Fruit fly (Drosophila melanogaster): ENCODE measurements around the gene Usp12-46.

Gene Usp12-46

DNA sequence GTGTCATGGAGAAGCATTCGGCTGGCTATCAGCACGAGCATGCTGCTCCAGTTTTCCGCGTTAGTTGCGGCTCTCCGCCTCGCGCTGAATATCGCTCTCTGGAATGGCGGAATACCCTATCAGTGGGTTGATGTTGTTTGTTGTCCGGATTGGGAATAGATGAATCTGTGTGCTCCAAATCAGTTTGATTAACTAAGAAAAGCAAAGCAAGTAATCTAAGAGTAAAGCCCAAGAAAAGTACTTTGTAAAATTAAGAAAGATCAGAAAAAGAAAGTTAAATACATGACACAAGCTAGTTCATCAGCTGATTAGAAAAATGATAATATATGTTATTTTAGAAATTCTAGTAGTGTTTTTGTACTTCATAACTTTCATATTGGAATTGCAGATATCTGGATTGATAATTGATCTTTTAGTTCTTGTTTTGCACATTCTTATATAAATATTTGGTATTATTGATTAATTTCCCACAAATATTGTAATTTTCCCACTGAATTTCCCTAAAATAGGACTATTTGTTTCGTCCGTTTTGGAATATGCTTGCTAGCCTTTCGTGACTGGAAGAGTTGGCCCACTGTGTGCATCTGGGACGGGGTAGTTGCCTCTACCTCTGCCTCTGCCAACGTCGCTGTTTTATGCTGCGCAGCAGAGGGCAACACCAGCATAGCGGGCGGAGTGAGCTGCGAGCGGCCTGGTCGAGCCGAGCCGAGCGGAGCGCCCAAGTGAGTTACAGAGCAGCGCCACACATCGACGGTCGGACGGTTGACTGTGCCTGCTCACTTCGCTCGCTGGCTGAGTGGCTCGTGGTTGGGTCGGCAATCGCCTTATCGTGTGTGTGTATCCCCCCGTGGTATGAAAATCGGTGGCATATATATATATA lies 3.4 kb downstream of the Usp12-46 start (continued):
- TF ChIP-seq CG8765 (GFP tag; IDR thresholded peaks at IDR 0.05) (no peak), repo (GFP tag; optimal IDR thresholded peaks at IDR 0.05) (peak; percentile 26), unpg (GFP tag; optimal IDR thresholded peaks at IDR 0.05) (peak; percentile 52), tx (GFP tag; optimal IDR thresholded peaks at IDR 0.05) (no peak), CG7839 (tag; optimal IDR thresholded peaks at IDR 0.05) (peak; percentile 74), ato (GFP tag; IDR thresholded peaks at IDR 0.05; ENCODE audit: partially characterized antibody) (0 out of 2 replicates have a peak, but pooled peaks have one; percentile 31), Asciz (GFP tag; optimal IDR thresholded peaks at IDR 0.05) (peak; percentile 60), CG15696 (tag; optimal IDR thresholded peaks at IDR 0.05) (no peak), Bgb (GFP tag; IDR thresholded peaks at IDR 0.05; ENCODE audit: partially characterized antibody) (peak; percentile 41; the same call in 1 of the 2 replicates), pnt (GFP tag; optimal IDR thresholded peaks at IDR 0.05) (peak; percentile 47), maf-S (GFP tag; optimal IDR thresholded peaks at IDR 0.05) (no peak), CG17829 (tag; optimal IDR thresholded peaks at IDR 0.05) (peak; percentile 60), Tbp (GFP tag; optimal IDR thresholded peaks at IDR 0.05) (no peak), Ets65A (GFP tag) (peak; percentile 90), pros (GFP tag; optimal IDR thresholded peaks at IDR 0.05) (no peak), CG12391 (tag; optimal IDR thresholded peaks at IDR 0.05) (peak; percentile 71), CG9727 (GFP tag; optimal IDR thresholded peaks at IDR 0.05) (peak; percentile 73), stwl (tag; optimal IDR thresholded peaks at IDR 0.05) (no peak), Ravus (GFP tag; IDR thresholded peaks at IDR 0.05) (no peak), gsb (GFP tag; IDR thresholded peaks at IDR 0.05) (0 out of 2 replicates have a peak, but pooled peaks have one; percentile 48), Deaf1 (tag; optimal IDR thresholded peaks at IDR 0.05) (peak; percentile 95), CG7928 (GFP tag; optimal IDR thresholded peaks at IDR 0.05) (no peak), croc (GFP tag; conservative IDR thresholded peaks at IDR 0.05) (no peak; the same call in 2 of the 3 replicates), lov (optimal IDR thresholded peaks at IDR 0.05) (no peak), lov (GFP tag; IDR thresholded peaks at IDR 0.05) (0 out of 3 replicates have a peak, but pooled peaks have one; percentile 55), dm (GFP tag; optimal IDR thresholded peaks at IDR 0.05) (peak; percentile 8), ham (GFP tag; IDR thresholded peaks at IDR 0.05) (no peak), ssp (GFP tag; IDR thresholded peaks at IDR 0.05) (peak; percentile 37; the same call in 1 of the 2 replicates), chm (GFP tag; IDR thresholded peaks at IDR 0.05) (peak; percentile 83), crc (GFP tag; optimal IDR thresholded peaks at IDR 0.05) (peak; percentile 48), Gug (GFP tag; IDR thresholded peaks at IDR 0.05) (peak; percentile 79), lmd (GFP tag; IDR thresholded peaks at IDR 0.05) (peak; percentile 54), CG17612 (GFP tag; IDR thresholded peaks at IDR 0.05) (0 out of 2 replicates have a peak, but pooled peaks have one; percentile 44), bbx (GFP tag; IDR thresholded peaks at IDR 0.05; ENCODE audit: partially characterized antibody) (peak; percentile 61), bigmax (GFP tag; optimal IDR thresholded peaks at IDR 0.05) (peak; percentile 31), ac (GFP tag; optimal IDR thresholded peaks at IDR 0.05) (no peak), insv (GFP tag; optimal IDR thresholded peaks at IDR 0.05) (no peak), CG11504 (tag; optimal IDR thresholded peaks at IDR 0.05) (peak; percentile 83), bsh (GFP tag; optimal IDR thresholded peaks at IDR 0.05) (peak in 1 of 2 experiments; percentile 54), CG11696 (GFP tag; IDR thresholded peaks at IDR 0.05) (no peak), CG30020 (tag; optimal IDR thresholded peaks at IDR 0.05) (peak; percentile 17), CG8281 (tag; optimal IDR thresholded peaks at IDR 0.05) (peak; percentile 39), Atf-2 (GFP tag; optimal IDR thresholded peaks at IDR 0.05) (peak; percentile 55), gcm2 (GFP tag; optimal IDR thresholded peaks at IDR 0.05) (peak; percentile 21), HmgZ (tag; optimal IDR thresholded peaks at IDR 0.05) (no peak), ewg (GFP tag; optimal IDR thresholded peaks at IDR 0.05) (peak; percentile 23), CG18262 (tag; optimal IDR thresholded peaks at IDR 0.05) (peak; percentile 77), Optix (GFP tag; IDR thresholded peaks at IDR 0.05) (peak; percentile 34; the same call in 1 of the 3 replicates)

Measured in whole organism, embryonic.